Fruit fly (Drosophila melanogaster) whole organism, embryonic: ENCODE results near the gene Pvf3.

Source experiments
- Atf-2 ChIP-seq: fragments of 200-800 bp; sonication (Bioruptor generic); optimal IDR thresholded peaks from 2 replicates; lab custom pipeline; 2016; ENCODE audit warnings: missing biosample characterization, missing genetic modification characterization
- Atf3 ChIP-seq: fragments of 200-800 bp; sonication (Bioruptor generic); optimal IDR thresholded peaks from 3 replicates; lab custom pipeline; 2016; ENCODE audit warnings: missing biosample characterization, missing genetic modification characterization
- Atf6 ChIP-seq: fragments of 200-800 bp; sonication (Bioruptor generic); IDR thresholded peaks from 2 replicates; pipeline ENCODE4 v1.3.6; 2022; ENCODE audit warnings: missing biosample characterization, missing genetic modification characterization
- CG10274 ChIP-seq: fragments of 200-800 bp; sonication (Bioruptor generic); optimal IDR thresholded peaks from 3 replicates; lab custom pipeline; 2017; ENCODE audit warnings: missing biosample characterization, mild to moderate bottlenecking, missing genetic modification characterization
- CG11093 ChIP-seq: fragments of 200-800 bp; sonication (Bioruptor generic); IDR thresholded peaks from 3 replicates; pipeline ENCODE4 v1.3.6; 2022; ENCODE audit warnings: missing biosample characterization, missing genetic modification characterization
- CG11247 ChIP-seq: fragments of 200-800 bp; sonication (Bioruptor generic); IDR thresholded peaks from 2 replicates; pipeline ENCODE4 v1.3.6; 2022; ENCODE audit warnings: missing biosample characterization, missing genetic modification characterization
- CG11504 ChIP-seq: fragments of 200-800 bp; sonication (Bioruptor generic); optimal IDR thresholded peaks from 3 replicates; lab custom pipeline; 2019; ENCODE audit warnings: missing biosample characterization, mild to moderate bottlenecking, missing genetic modification characterization, moderate library complexity
- CG11560 ChIP-seq: fragments of 200-800 bp; sonication (Bioruptor generic); IDR thresholded peaks from 3 replicates; pipeline ENCODE4 v1.3.6; 2022; ENCODE audit warnings: missing biosample characterization, missing genetic modification characterization
- CG12744 ChIP-seq: fragments of 200-800 bp; sonication (Bioruptor generic); optimal IDR thresholded peaks from 2 replicates; lab custom pipeline; 2016; ENCODE audit warnings: missing biosample characterization, missing genetic modification characterization
- CG13287 ChIP-seq: fragments of 200-800 bp; sonication (Bioruptor generic); IDR thresholded peaks from 2 replicates; pipeline ENCODE4 v1.3.6; 2022; ENCODE audit warnings: missing biosample characterization, missing genetic modification characterization; ENCODE audit not compliant: partially characterized antibody
- CG13424 ChIP-seq: fragments of 200-800 bp; sonication (Bioruptor generic); optimal IDR thresholded peaks from 2 replicates; lab custom pipeline; 2019; ENCODE audit warnings: missing biosample characterization, mild to moderate bottlenecking, missing genetic modification characterization, moderate library complexity
- CG16815 ChIP-seq: fragments of 200-800 bp; sonication (Bioruptor generic); optimal IDR thresholded peaks from 3 replicates; lab custom pipeline; 2017; ENCODE audit warnings: missing biosample characterization, mild to moderate bottlenecking, missing genetic modification characterization
- CG17361 ChIP-seq: fragments of 200-800 bp; sonication (Bioruptor generic); IDR thresholded peaks from 3 replicates; pipeline ENCODE4 v1.3.6; 2022; ENCODE audit warnings: missing biosample characterization, missing genetic modification characterization
- CG1832 ChIP-seq: fragments of 200-800 bp; sonication (Bioruptor generic); optimal IDR thresholded peaks from 2 replicates; lab custom pipeline; 2017; ENCODE audit warnings: missing biosample characterization, mild to moderate bottlenecking, missing genetic modification characterization, inconsistent platforms
- CG32532 ChIP-seq: fragments of 200-800 bp; sonication (Bioruptor generic); IDR thresholded peaks from 2 replicates; pipeline ENCODE4 v1.3.6; 2022; ENCODE audit warnings: missing biosample characterization, missing genetic modification characterization
- CG3281 ChIP-seq: fragments of 200-800 bp; sonication (Bioruptor generic); optimal IDR thresholded peaks from 3 replicates; lab custom pipeline; 2017; ENCODE audit warnings: missing biosample characterization, mild to moderate bottlenecking, missing genetic modification characterization
- CG7357 ChIP-seq: fragments of 200-800 bp; sonication (Bioruptor generic); IDR thresholded peaks from 3 replicates; pipeline ENCODE4 v1.3.6; 2022; ENCODE audit warnings: missing biosample characterization, missing genetic modification characterization
- CG7372 ChIP-seq: fragments of 200-800 bp; sonication (Bioruptor generic); IDR thresholded peaks from 2 replicates; pipeline ENCODE4 v1.3.6; 2022; ENCODE audit warnings: missing biosample characterization, missing genetic modification characterization
- CG7839 ChIP-seq: fragments of 200-800 bp; sonication (Bioruptor generic); optimal IDR thresholded peaks from 3 replicates; lab custom pipeline; 2018; ENCODE audit warnings: missing biosample characterization, mild to moderate bottlenecking, missing genetic modification characterization, moderate library complexity
- CG8478 ChIP-seq: fragments of >200 bp; optimal IDR thresholded peaks from 2 replicates; lab custom pipeline; 2018
- CG9437 ChIP-seq: fragments of 200-800 bp; sonication (Bioruptor generic); optimal IDR thresholded peaks from 2 replicates; lab custom pipeline; 2018; ENCODE audit warnings: missing biosample characterization, mild to moderate bottlenecking, missing genetic modification characterization
- CkIIα-i1 ChIP-seq: fragments of 200-800 bp; sonication (Bioruptor generic); IDR thresholded peaks from 2 replicates; pipeline ENCODE4 v1.3.6; 2022; ENCODE audit warnings: missing biosample characterization, missing genetic modification characterization
- Deaf1 ChIP-seq: fragments of 200-800 bp; optimal IDR thresholded peaks from 3 replicates; lab custom pipeline; 2019; ENCODE audit warnings: missing biosample characterization, mild to moderate bottlenecking, missing genetic modification characterization, moderate library complexity
- Hr39 ChIP-seq: fragments of >200 bp; optimal IDR thresholded peaks from 2 replicates; lab custom pipeline; 2017
- Lim3 ChIP-seq: fragments of 200-800 bp; sonication (Bioruptor generic); IDR thresholded peaks from 2 replicates; pipeline ENCODE4 v1.3.6; 2022; ENCODE audit warnings: missing biosample characterization, missing genetic modification characterization
- Mad ChIP-seq: fragments of 200-800 bp; sonication (Bioruptor generic); optimal IDR thresholded peaks from 2 replicates; lab custom pipeline; 2016; ENCODE audit warnings: missing biosample characterization, missing genetic modification characterization
- Mrtf ChIP-seq: fragments of 200-800 bp; sonication (Bioruptor generic); IDR thresholded peaks from 3 replicates; pipeline ENCODE4 v1.3.6; 2022; ENCODE audit warnings: missing biosample characterization, missing genetic modification characterization
- NC2α ChIP-seq: fragments of 200-800 bp; sonication (Bioruptor generic); optimal IDR thresholded peaks from 2 replicates; lab custom pipeline; 2016; ENCODE audit warnings: missing biosample characterization, missing genetic modification characterization
- PHDP ChIP-seq: fragments of 200-800 bp; sonication (Bioruptor generic); optimal IDR thresholded peaks from 3 replicates; lab custom pipeline; 2018; ENCODE audit warnings: missing biosample characterization, mild to moderate bottlenecking, missing genetic modification characterization, moderate library complexity
- Sry-β ChIP-seq: fragments of 200-800 bp; sonication (Bioruptor generic); optimal IDR thresholded peaks from 2 replicates; lab custom pipeline; 2018; ENCODE audit warnings: missing biosample characterization, mild to moderate bottlenecking, missing genetic modification characterization, moderate library complexity
- Sry-δ ChIP-seq: fragments of 200-800 bp; sonication (Bioruptor generic); optimal IDR thresholded peaks from 2 replicates; lab custom pipeline; 2016; ENCODE audit warnings: missing biosample characterization, missing genetic modification characterization
- ap ChIP-seq: fragments of 200-800 bp; sonication (Bioruptor generic); IDR thresholded peaks from 2 replicates; pipeline ENCODE4 v1.3.6; 2022; ENCODE audit warnings: missing biosample characterization, missing genetic modification characterization
- btn ChIP-seq: fragments of 200-800 bp; sonication (Bioruptor generic); optimal IDR thresholded peaks from 2 replicates; lab custom pipeline; 2016; ENCODE audit warnings: missing biosample characterization, missing genetic modification characterization
- cato ChIP-seq: fragments of 200-800 bp; sonication (Bioruptor generic); optimal IDR thresholded peaks from 2 replicates; lab custom pipeline; 2016; ENCODE audit warnings: missing biosample characterization, missing genetic modification characterization, borderline replicate concordance
- chm ChIP-seq: fragments of 200-800 bp; sonication (Bioruptor generic); IDR thresholded peaks from 2 replicates; pipeline ENCODE4 v1.3.6; 2022; ENCODE audit warnings: missing biosample characterization, missing genetic modification characterization
- cwo ChIP-seq: fragments of 200-800 bp; sonication (Bioruptor generic); optimal IDR thresholded peaks from 3 replicates; lab custom pipeline; 2017; ENCODE audit warnings: missing biosample characterization, missing genetic modification characterization, mild to moderate bottlenecking, moderate library complexity, missing genetic modification reagents
- dimm ChIP-seq: fragments of 200-800 bp; sonication (Bioruptor generic); IDR thresholded peaks from 2 replicates; pipeline ENCODE4 v1.3.6; 2022; ENCODE audit warnings: missing biosample characterization, missing genetic modification characterization
- dmrt11E ChIP-seq: fragments of 200-800 bp; sonication (Bioruptor generic); optimal IDR thresholded peaks from 3 replicates; lab custom pipeline; 2018; ENCODE audit warnings: missing biosample characterization, mild to moderate bottlenecking, missing genetic modification characterization, moderate library complexity
- ems ChIP-seq: fragments of 200-800 bp; sonication (Bioruptor generic); optimal IDR thresholded peaks from 3 replicates; lab custom pipeline; 2016; ENCODE audit warnings: missing biosample characterization, missing genetic modification characterization
- exex ChIP-seq: fragments of 200-800 bp; sonication (Bioruptor generic); optimal IDR thresholded peaks from 4 replicates; lab custom pipeline; 2018; ENCODE audit warnings: missing biosample characterization, mild to moderate bottlenecking, missing genetic modification characterization, moderate library complexity
- kah ChIP-seq: fragments of 200-800 bp; sonication (Bioruptor generic); optimal IDR thresholded peaks from 2 replicates; lab custom pipeline; 2018; ENCODE audit warnings: missing biosample characterization, mild to moderate bottlenecking, missing genetic modification characterization
- nerfin-1 ChIP-seq: fragments of 200-800 bp; sonication (Bioruptor generic); optimal IDR thresholded peaks from 3 replicates; lab custom pipeline; 2019; ENCODE audit warnings: missing biosample characterization, mild to moderate bottlenecking, missing genetic modification characterization, moderate library complexity
- oc ChIP-seq: fragments of 200-800 bp; sonication (Bioruptor generic); optimal IDR thresholded peaks from 2 replicates; lab custom pipeline; 2018; ENCODE audit warnings: missing biosample characterization, mild to moderate bottlenecking, missing genetic modification characterization, moderate library complexity
- pita ChIP-seq: fragments of 200-800 bp; sonication (Bioruptor generic); optimal IDR thresholded peaks from 2 replicates; lab custom pipeline; 2017; ENCODE audit warnings: missing biosample characterization, mild to moderate bottlenecking, missing genetic modification characterization
- rib ChIP-seq: fragments of 200-800 bp; sonication (Bioruptor generic); IDR thresholded peaks from 2 replicates; pipeline ENCODE4 v1.3.6; 2022; ENCODE audit warnings: missing biosample characterization, missing genetic modification characterization
- run ChIP-seq: fragments of 200-800 bp; sonication (Bioruptor generic); optimal IDR thresholded peaks from 3 replicates; lab custom pipeline; 2018; ENCODE audit warnings: missing biosample characterization, mild to moderate bottlenecking, missing genetic modification characterization
- slbo ChIP-seq: fragments of 200-800 bp; sonication (Bioruptor generic); IDR thresholded peaks from 2 replicates; pipeline ENCODE4 v1.3.6; 2022; ENCODE audit warnings: missing biosample characterization, missing genetic modification characterization
- slou ChIP-seq: fragments of 200-800 bp; sonication (Bioruptor generic); optimal IDR thresholded peaks from 3 replicates; lab custom pipeline; 2016; ENCODE audit warnings: missing biosample characterization, missing genetic modification characterization
- tap ChIP-seq: fragments of 200-800 bp; optimal IDR thresholded peaks from 3 replicates; lab custom pipeline; 2019; ENCODE audit warnings: missing biosample characterization, mild to moderate bottlenecking, missing genetic modification characterization, moderate library complexity
- tna ChIP-seq: fragments of 200-800 bp; sonication (Bioruptor generic); IDR thresholded peaks from 2 replicates; pipeline ENCODE4 v1.3.6; 2022; ENCODE audit warnings: missing biosample characterization, missing genetic modification characterization; ENCODE audit not compliant: partially characterized antibody
- trem ChIP-seq: fragments of 200-800 bp; optimal IDR thresholded peaks from 3 replicates; lab custom pipeline; 2019; ENCODE audit warnings: missing biosample characterization, mild to moderate bottlenecking, missing genetic modification characterization, moderate library complexity
- tx ChIP-seq: fragments of 200-800 bp; sonication (Bioruptor generic); optimal IDR thresholded peaks from 2 replicates; lab custom pipeline; 2016; ENCODE audit warnings: missing biosample characterization, missing genetic modification characterization

The Pvf3 gene

DNA sequence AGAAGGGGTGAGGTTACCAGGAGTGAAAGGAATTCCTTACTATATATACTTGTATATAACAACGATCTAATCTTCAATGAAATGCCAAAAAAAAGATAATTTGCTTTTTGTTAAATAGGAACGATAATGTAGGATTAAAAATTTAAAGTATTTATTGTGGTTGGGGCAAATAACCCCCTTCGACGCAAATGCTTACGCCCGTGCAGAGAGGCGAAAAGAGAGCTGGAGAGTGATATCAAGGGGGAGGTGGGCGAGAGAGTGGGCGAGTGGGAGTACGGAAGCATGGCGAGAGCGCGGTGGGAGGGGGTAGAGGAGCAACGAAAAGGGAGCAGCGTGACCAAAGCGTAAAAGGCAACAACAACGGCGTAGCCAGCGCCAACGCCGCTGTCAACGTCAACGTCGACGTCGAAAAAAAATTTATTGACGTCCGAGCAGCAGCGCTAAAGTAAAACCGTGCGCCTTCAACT lies 31.1 kb upstream of the Pvf3 start (continued):
- TF ChIP-seq oc (peak; percentile 98), pita (GFP tag; lab: Kevin White, UChicago) (no peak), CG1832 (GFP tag; lab: Kevin White, UChicago) (peak; percentile 37), ap (GFP tag; lab: Robert Waterston, UW) (peak; percentile 96), nerfin-1 (peak; percentile 97), Atf3 (GFP tag; lab: Kevin White, UChicago) (peak; percentile 94), CkIIα-i1 (peak; percentile 74), Mad (peak; percentile 97), exex (tag; lab: Kevin White, UChicago) (peak; percentile 90), dmrt11E (tag; lab: Kevin White, UChicago) (peak; percentile 93), Sry-δ (GFP tag; lab: Kevin White, UChicago) (peak; percentile 57), trem (tag; lab: Kevin White, UChicago) (peak; percentile 89), run (tag; lab: Kevin White, UChicago) (peak; percentile 98), tx (GFP tag; lab: Kevin White, UChicago) (peak; percentile 97), Lim3 (peak; percentile 98), CG9437 (GFP tag; lab: Kevin White, UChicago) (peak; percentile 94), tna (GFP tag; lab: Robert Waterston, UW) (no peak), CG7372 (GFP tag; lab: Robert Waterston, UW) (peak; percentile 98), CG8478 (no peak), CG17361 (peak; percentile 98), CG13424 (tag; lab: Kevin White, UChicago) (peak; percentile 99), rib (GFP tag; lab: Robert Waterston, UW) (peak; percentile 94), slou (GFP tag; lab: Kevin White, UChicago) (peak; percentile 98), CG11093 (peak; percentile 98), btn (GFP tag; lab: Kevin White, UChicago) (peak; percentile 91), kah (GFP tag; lab: Kevin White, UChicago) (peak; percentile 94), NC2α (GFP tag; lab: Kevin White, UChicago) (peak; percentile 82), CG11504 (tag; lab: Kevin White, UChicago) (peak; percentile 97), cato (GFP tag; lab: Kevin White, UChicago) (peak; percentile 97), CG7357 (GFP tag; lab: Robert Waterston, UW) (peak; percentile 94), slbo (GFP tag; lab: Robert Waterston, UW) (peak; percentile 98), Hr39 (lab: Kevin White, UChicago) (no peak), Sry-β (GFP tag; lab: Kevin White, UChicago) (peak; percentile 65), CG11560 (tag; lab: Robert Waterston, UW) (peak; percentile 94), CG16815 (GFP tag; lab: Kevin White, UChicago) (peak; percentile 98), CG11247 (GFP tag; lab: Robert Waterston, UW) (peak; percentile 97), CG10274 (peak; percentile 90), CG32532 (GFP tag; lab: Robert Waterston, UW) (peak; percentile 98), PHDP (tag; lab: Kevin White, UChicago) (peak; percentile 99), Atf6 (GFP tag; lab: Robert Waterston, UW) (peak; percentile 98), Deaf1 (peak; percentile 81), dimm (GFP tag; lab: Robert Waterston, UW) (peak; percentile 91), cwo (GFP tag; lab: Kevin White, UChicago) (peak; percentile 97), ems (peak; percentile 97), CG7839 (tag; lab: Kevin White, UChicago) (peak; percentile 99), chm (GFP tag; lab: Robert Waterston, UW) (no peak), CG12744 (GFP tag; lab: Kevin White, UChicago) (peak; percentile 97), tap (tag; lab: Kevin White, UChicago) (peak; percentile 96), Mrtf (GFP tag; lab: Robert Waterston, UW) (peak; percentile 98), CG13287 (GFP tag; lab: Robert Waterston, UW) (peak; percentile 33; the same call in 1 of the 2 replicates), Atf-2 (peak; percentile 91), CG3281 (GFP tag; lab: Kevin White, UChicago) (peak; percentile 97)
